Worm (Caenorhabditis elegans): ENCODE data around the gene pqn-31.

DNA sequence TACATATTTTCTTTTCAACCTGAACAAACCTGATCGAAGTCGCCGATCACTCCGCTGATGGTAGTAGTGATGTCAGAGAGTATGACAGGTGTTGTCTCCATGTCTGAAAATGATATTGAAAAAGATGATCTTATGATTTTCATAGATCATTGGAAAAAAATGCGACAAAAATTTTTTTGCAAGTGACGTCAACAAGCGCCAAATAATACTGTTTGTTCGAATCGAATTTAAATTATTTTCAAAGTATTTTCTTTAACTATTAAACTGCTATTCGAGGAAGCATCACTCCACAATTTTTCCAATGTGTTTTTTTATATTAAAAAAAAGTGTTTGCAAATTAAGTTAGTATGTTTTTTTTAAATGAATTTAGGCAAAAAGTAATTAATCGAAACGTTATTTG, 28.2 kb downstream of the pqn-31 start, which contains the start of gene pitr-2:
- no peak for TF ChIP-seq mel-28 (tag; optimal IDR thresholded peaks at IDR 0.05; ENCODE audit: borderline replicate concordance)
- no peak for TF ChIP-seq lsy-27 (tag; optimal IDR thresholded peaks at IDR 0.05; ENCODE audit: borderline replicate concordance, insufficient read depth)
- TF ChIP-seq ceh-79 (tag; optimal IDR thresholded peaks at IDR 0.05) = no peak
- no peak for TF ChIP-seq dpff-1 (tag; optimal IDR thresholded peaks at IDR 0.05)
- TF ChIP-seq lin-35 (GFP tag; optimal IDR thresholded peaks at IDR 0.05) = no peak
- TF ChIP-seq Y53G8AR.9 (GFP tag; conservative IDR thresholded peaks at IDR 0.05) = no peak
- no peak for TF ChIP-seq snpc-4 (GFP tag; optimal IDR thresholded peaks at IDR 0.05)
- no peak for TF ChIP-seq snpc-4 (tag; optimal IDR thresholded peaks at IDR 0.05)
- no peak for TF ChIP-seq madf-10 (tag; optimal IDR thresholded peaks at IDR 0.05)
- no peak for TF ChIP-seq unc-130 (GFP tag; optimal IDR thresholded peaks at IDR 0.05)
- no peak for TF ChIP-seq ztf-6 (GFP tag; IDR thresholded peaks at IDR 0.05)
